Fruit fly (Drosophila melanogaster): ENCODE results near the gene CG8500.
A peak's percentile ranks its signal among the peaks of the same experiment; 100 is the strongest.

Gene CG8500

DNA sequence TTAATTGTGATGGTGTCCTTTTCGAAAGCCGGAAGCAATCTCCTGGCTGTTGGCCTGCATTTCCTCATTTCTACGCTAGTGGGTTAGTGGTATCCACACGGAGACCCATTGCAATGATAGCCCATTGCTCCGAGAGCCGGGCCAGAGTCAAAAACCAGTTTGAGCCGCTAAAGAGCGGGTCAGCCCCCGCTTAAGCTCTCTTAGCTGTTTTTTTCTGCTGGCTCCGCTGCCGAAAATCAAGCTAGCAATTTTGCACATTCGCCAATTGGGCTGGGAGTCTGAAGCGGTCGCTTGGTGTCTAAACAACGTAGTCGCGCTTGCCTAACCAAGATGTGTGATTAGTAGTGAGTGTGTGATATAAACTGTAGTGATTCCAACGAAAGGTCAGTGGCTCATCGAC lies 4.7 kb upstream of the CG8500 start, which contains the start of gene CG12947 (continued):
- TF ChIP-seq Drgx (GFP tag; IDR thresholded peaks at IDR 0.05): 0 out of 2 replicates have a peak, but pooled peaks have one; percentile 21
- TF ChIP-seq gfzf (GFP tag; optimal IDR thresholded peaks at IDR 0.05): no peak
- 0 out of 3 replicates have a peak, but pooled peaks have one; percentile 45 for TF ChIP-seq CG6175 (GFP tag; IDR thresholded peaks at IDR 0.05)
- TF ChIP-seq Lpt (GFP tag; optimal IDR thresholded peaks at IDR 0.05): no peak
- TF ChIP-seq CG2678 (tag; optimal IDR thresholded peaks at IDR 0.05): no peak
- TF ChIP-seq CG34422 (GFP tag; IDR thresholded peaks at IDR 0.05): 0 out of 3 replicates have a peak, but pooled peaks have one; percentile 16
- TF ChIP-seq CG12769 (tag; optimal IDR thresholded peaks at IDR 0.05): no peak
- no peak for TF ChIP-seq insv (GFP tag; optimal IDR thresholded peaks at IDR 0.05)
- no peak for TF ChIP-seq bbx (GFP tag; IDR thresholded peaks at IDR 0.05; ENCODE audit: partially characterized antibody)
- TF ChIP-seq Med (GFP tag): peak; percentile 51
- TF ChIP-seq CG16779 (GFP tag; IDR thresholded peaks at IDR 0.05): no peak
- no peak for TF ChIP-seq hb (GFP tag; IDR thresholded peaks at IDR 0.05; ENCODE audit: partially characterized antibody)
- no peak for TF ChIP-seq CG8281 (tag; optimal IDR thresholded peaks at IDR 0.05)
- TF ChIP-seq crp (GFP tag; optimal IDR thresholded peaks at IDR 0.05): no peak
- TF ChIP-seq HLHmδ (GFP tag; optimal IDR thresholded peaks at IDR 0.05): no peak
- TF ChIP-seq CG4854 (GFP tag; optimal IDR thresholded peaks at IDR 0.05): no peak
- no peak for TF ChIP-seq MESR4 (GFP tag; optimal IDR thresholded peaks at IDR 0.05)
- no peak for TF ChIP-seq CG11456 (GFP tag; IDR thresholded peaks at IDR 0.05)
- 0 out of 2 replicates have a peak, but pooled peaks have one; percentile 11 for TF ChIP-seq CG9932 (GFP tag; IDR thresholded peaks at IDR 0.05)

DNA sequence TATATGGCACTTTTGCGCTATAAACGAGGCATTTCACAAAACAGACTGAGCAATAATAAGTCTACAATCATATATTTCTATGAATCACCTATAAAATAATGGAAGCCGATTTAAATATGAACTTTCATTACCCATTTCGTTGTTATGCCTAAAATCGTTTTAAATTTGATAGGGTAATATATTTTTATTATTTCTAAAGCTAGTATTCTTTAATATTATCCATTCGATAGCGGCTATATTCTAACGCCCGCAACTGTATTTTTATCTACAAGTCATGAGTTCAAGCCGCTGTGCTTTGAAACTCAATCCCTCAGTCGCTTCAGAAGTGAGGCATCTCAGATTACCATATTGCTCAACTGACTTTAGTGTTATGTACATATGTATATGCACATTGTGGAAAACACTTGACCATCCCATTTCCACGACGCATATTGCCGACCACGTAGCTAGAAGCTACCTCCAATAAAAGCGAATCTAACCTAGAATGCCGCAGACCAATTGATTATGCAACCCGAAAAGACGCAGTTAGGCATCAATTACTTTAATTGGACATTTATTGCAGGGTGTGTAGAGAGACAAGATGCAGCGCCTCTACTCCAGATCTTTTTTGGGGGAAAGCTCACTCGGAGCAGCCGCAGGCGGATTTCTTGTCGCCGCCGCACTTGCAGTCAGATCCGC lies 1.1 kb upstream of the CG8500 start:
- peak; percentile 41; the same call in 1 of the 3 replicates for TF ChIP-seq row (GFP tag; IDR thresholded peaks at IDR 0.05)
- peak in 1 of 2 experiments; percentile 95 for TF ChIP-seq Pdp1 (GFP tag; optimal IDR thresholded peaks at IDR 0.05)
- no peak for TF ChIP-seq Ets65A (GFP tag)
- peak; percentile 16; the same call in 1 of the 2 replicates for TF ChIP-seq Ptx1 (GFP tag; IDR thresholded peaks at IDR 0.05)
- TF ChIP-seq gsb-n (tag; optimal IDR thresholded peaks at IDR 0.05): peak; percentile 14
- TF ChIP-seq sens (GFP tag): peak; percentile 25
- peak; percentile 39; the same call in 1 of the 2 replicates for TF ChIP-seq CG31441 (GFP tag; IDR thresholded peaks at IDR 0.05)
- peak; percentile 16 for TF ChIP-seq phol (tag; optimal IDR thresholded peaks at IDR 0.05)
- 0 out of 3 replicates have a peak, but pooled peaks have one; percentile 25 for TF ChIP-seq so (GFP tag; IDR thresholded peaks at IDR 0.05)
- TF ChIP-seq D19A (tag; optimal IDR thresholded peaks at IDR 0.05): peak; percentile 1
- TF ChIP-seq ssp (GFP tag; IDR thresholded peaks at IDR 0.05): no peak
- TF ChIP-seq dmrt99B (tag; optimal IDR thresholded peaks at IDR 0.05): peak; percentile 34
- peak; percentile 47 for TF ChIP-seq unpg (GFP tag; optimal IDR thresholded peaks at IDR 0.05)
- peak; percentile 45 for TF ChIP-seq CG7556 (GFP tag; optimal IDR thresholded peaks at IDR 0.05)
- no peak for TF ChIP-seq Med (GFP tag)
- no peak for TF ChIP-seq yki (optimal IDR thresholded peaks at IDR 0.05)
- peak; percentile 25 for TF ChIP-seq Sox102F (GFP tag; optimal IDR thresholded peaks at IDR 0.05)
- 0 out of 2 replicates have a peak, but pooled peaks have one; percentile 8 for TF ChIP-seq vvl (GFP tag; IDR thresholded peaks at IDR 0.05)
- peak; percentile 29 for TF ChIP-seq ATbp (GFP tag; optimal IDR thresholded peaks at IDR 0.05)
- TF ChIP-seq CG2678 (tag; optimal IDR thresholded peaks at IDR 0.05): peak; percentile 25
- TF ChIP-seq Ssrp (tag; optimal IDR thresholded peaks at IDR 0.05): no peak
- TF ChIP-seq CG2120 (GFP tag; optimal IDR thresholded peaks at IDR 0.05): peak; percentile 24
- TF ChIP-seq CG12391 (tag; optimal IDR thresholded peaks at IDR 0.05): peak; percentile 16
- TF ChIP-seq CG8388 (GFP tag; optimal IDR thresholded peaks at IDR 0.05): peak; percentile 50
- peak; percentile 21; the same call in 1 of the 2 replicates for TF ChIP-seq Bgb (GFP tag; IDR thresholded peaks at IDR 0.05; ENCODE audit: partially characterized antibody)
- TF ChIP-seq MTF-1 (GFP tag; optimal IDR thresholded peaks at IDR 0.05; ENCODE audit: borderline replicate concordance): peak; percentile 49
- no peak for TF ChIP-seq CG13775 (GFP tag; optimal IDR thresholded peaks at IDR 0.05)
- TF ChIP-seq nom (GFP tag; optimal IDR thresholded peaks at IDR 0.05): no peak
- peak; percentile 73 for TF ChIP-seq gem (tag; optimal IDR thresholded peaks at IDR 0.05)
- peak; percentile 6 for TF ChIP-seq Xbp1 (GFP tag; optimal IDR thresholded peaks at IDR 0.05)
- TF ChIP-seq bigmax (GFP tag; optimal IDR thresholded peaks at IDR 0.05): peak; percentile 66

Data from whole organism, embryonic.